Fruit fly (Drosophila melanogaster) whole organism, embryonic: ENCODE results near the gene CG13022.

Experiments
- Adf1 ChIP-seq: fragments of 200-800 bp; sonication (Bioruptor generic); IDR thresholded peaks from 2 replicates; pipeline ENCODE4 v1.3.6; 2022; ENCODE audit warnings: missing biosample characterization, missing genetic modification characterization
- CG11723 ChIP-seq: fragments of 200-800 bp; sonication (Bioruptor generic); optimal IDR thresholded peaks from 2 replicates; lab custom pipeline; 2017; ENCODE audit warnings: missing biosample characterization, mild to moderate bottlenecking, missing genetic modification characterization
- CG15011 ChIP-seq: fragments of 200-800 bp; sonication (Bioruptor generic); optimal IDR thresholded peaks from 3 replicates; lab custom pipeline; 2018; ENCODE audit warnings: missing biosample characterization, mild to moderate bottlenecking, missing genetic modification characterization
- CG15073 ChIP-seq: fragments of 200-800 bp; sonication (Bioruptor generic); optimal IDR thresholded peaks from 2 replicates; lab custom pipeline; 2016; ENCODE audit warnings: missing biosample characterization, missing genetic modification characterization
- CG15601 ChIP-seq: fragments of 200-800 bp; sonication (Bioruptor generic); optimal IDR thresholded peaks from 3 replicates; lab custom pipeline; 2019; ENCODE audit warnings: missing biosample characterization, mild to moderate bottlenecking, missing genetic modification characterization, moderate library complexity
- CG16815 ChIP-seq: fragments of 200-800 bp; sonication (Bioruptor generic); optimal IDR thresholded peaks from 3 replicates; lab custom pipeline; 2017; ENCODE audit warnings: missing biosample characterization, mild to moderate bottlenecking, missing genetic modification characterization
- CG17328 ChIP-seq: fragments of 200-800 bp; sonication (Bioruptor generic); IDR thresholded peaks from 2 replicates; pipeline ENCODE4 v1.3.6; 2022; ENCODE audit warnings: missing biosample characterization, missing genetic modification characterization
- CG17612 ChIP-seq: fragments of 200-800 bp; sonication (Bioruptor generic); IDR thresholded peaks from 2 replicates; pipeline ENCODE4 v1.3.6; 2022; ENCODE audit warnings: missing biosample characterization, missing genetic modification characterization
- CG1832 ChIP-seq: fragments of 200-800 bp; sonication (Bioruptor generic); optimal IDR thresholded peaks from 2 replicates; lab custom pipeline; 2017; ENCODE audit warnings: missing biosample characterization, mild to moderate bottlenecking, missing genetic modification characterization, inconsistent platforms
- CG18599 ChIP-seq: fragments of 200-800 bp; sonication (Bioruptor generic); optimal IDR thresholded peaks from 3 replicates; lab custom pipeline; 2017; ENCODE audit warnings: missing biosample characterization, missing genetic modification characterization, mild to moderate bottlenecking, moderate library complexity, missing genetic modification reagents
- CG30020 ChIP-seq: fragments of 200-800 bp; optimal IDR thresholded peaks from 2 replicates; lab custom pipeline; 2019; ENCODE audit warnings: missing biosample characterization, mild to moderate bottlenecking, missing genetic modification characterization, moderate library complexity
- CG30431 ChIP-seq: fragments of 200-800 bp; sonication (Bioruptor generic); optimal IDR thresholded peaks from 2 replicates; lab custom pipeline; 2017; ENCODE audit warnings: missing biosample characterization, missing genetic modification characterization
- CG31441 ChIP-seq: fragments of 200-800 bp; sonication (Bioruptor generic); IDR thresholded peaks from 2 replicates; pipeline ENCODE4 v1.3.6; 2022; ENCODE audit warnings: missing biosample characterization, missing genetic modification characterization
- CG4360 ChIP-seq: fragments of 200-800 bp; sonication (Bioruptor generic); IDR thresholded peaks from 2 replicates; pipeline ENCODE4 v1.3.6; 2022; ENCODE audit warnings: missing biosample characterization, missing genetic modification characterization
- CG4404 ChIP-seq: fragments of 200-800 bp; sonication (Bioruptor generic); IDR thresholded peaks from 2 replicates; pipeline ENCODE4 v1.3.6; 2022; ENCODE audit warnings: missing biosample characterization, missing genetic modification characterization
- CG6175 ChIP-seq: fragments of 200-800 bp; sonication (Bioruptor generic); IDR thresholded peaks from 3 replicates; pipeline ENCODE4 v1.3.6; 2022; ENCODE audit warnings: missing biosample characterization, missing genetic modification characterization
- CG7271 ChIP-seq: fragments of 200-800 bp; sonication (Bioruptor generic); optimal IDR thresholded peaks from 2 replicates; lab custom pipeline; 2018; ENCODE audit warnings: missing biosample characterization, mild to moderate bottlenecking, missing genetic modification characterization, moderate library complexity
- CG7745 ChIP-seq: fragments of 200-800 bp; sonication (Bioruptor generic); optimal IDR thresholded peaks from 2 replicates; lab custom pipeline; 2018; ENCODE audit warnings: missing biosample characterization, mild to moderate bottlenecking, missing genetic modification characterization, moderate library complexity
- CG7963 ChIP-seq: fragments of 200-800 bp; sonication (Bioruptor generic); IDR thresholded peaks from 3 replicates; pipeline ENCODE4 v1.3.6; 2022; ENCODE audit warnings: missing biosample characterization, missing genetic modification characterization; ENCODE audit not compliant: partially characterized antibody
- CG8765 ChIP-seq: fragments of 200-800 bp; sonication (Bioruptor generic); IDR thresholded peaks from 2 replicates; pipeline ENCODE4 v1.3.6; 2022; ENCODE audit warnings: missing biosample characterization, missing genetic modification characterization
- D19A ChIP-seq: fragments of 200-800 bp; optimal IDR thresholded peaks from 3 replicates; lab custom pipeline; 2019; ENCODE audit warnings: missing biosample characterization, mild to moderate bottlenecking, missing genetic modification characterization, moderate library complexity
- Dad ChIP-seq: fragments of 200-800 bp; sonication (Bioruptor generic); optimal IDR thresholded peaks from 3 replicates; lab custom pipeline; 2016; ENCODE audit warnings: missing biosample characterization, missing genetic modification characterization
- Elba2 ChIP-seq: fragments of 200-800 bp; sonication (Bioruptor generic); optimal IDR thresholded peaks from 3 replicates; lab custom pipeline; 2016; ENCODE audit warnings: missing biosample characterization, missing genetic modification characterization
- Ets65A ChIP-seq: fragments of 200-800 bp; sonication (Bioruptor generic); peaks from one replicate; lab custom pipeline; 2016; ENCODE audit warnings: missing biosample characterization, missing genetic modification characterization
- Ets97D ChIP-seq: fragments of 200-800 bp; sonication (Bioruptor generic); optimal IDR thresholded peaks from 3 replicates; lab custom pipeline; 2016; ENCODE audit warnings: missing biosample characterization, missing genetic modification characterization
- Gsc ChIP-seq: fragments of 200-800 bp; sonication (Bioruptor generic); IDR thresholded peaks from 2 replicates; pipeline ENCODE4 v1.3.6; 2022; ENCODE audit warnings: missing biosample characterization, missing genetic modification characterization
- HLH54F ChIP-seq: fragments of 200-800 bp; sonication (Bioruptor generic); optimal IDR thresholded peaks from 3 replicates; lab custom pipeline; 2016; ENCODE audit warnings: missing biosample characterization, missing genetic modification characterization
- NK7.1 ChIP-seq: fragments of 200-800 bp; sonication (Bioruptor generic); optimal IDR thresholded peaks from 3 replicates; lab custom pipeline; 2016; ENCODE audit warnings: missing biosample characterization, missing genetic modification characterization
- NfI ChIP-seq: fragments of 200-800 bp; sonication (Bioruptor generic); optimal IDR thresholded peaks from 3 replicates; lab custom pipeline; 2018; ENCODE audit warnings: missing biosample characterization, mild to moderate bottlenecking, missing genetic modification characterization, moderate library complexity
- PHDP ChIP-seq: fragments of 200-800 bp; sonication (Bioruptor generic); optimal IDR thresholded peaks from 3 replicates; lab custom pipeline; 2018; ENCODE audit warnings: missing biosample characterization, mild to moderate bottlenecking, missing genetic modification characterization, moderate library complexity
- Xrp1 ChIP-seq: fragments of 200-800 bp; sonication (Bioruptor generic); IDR thresholded peaks from 2 replicates; pipeline ENCODE4 v1.3.6; 2022; ENCODE audit warnings: missing biosample characterization, missing genetic modification characterization
- ap ChIP-seq: fragments of 200-800 bp; sonication (Bioruptor generic); IDR thresholded peaks from 2 replicates; pipeline ENCODE4 v1.3.6; 2022; ENCODE audit warnings: missing biosample characterization, missing genetic modification characterization
- crp ChIP-seq, 2 experiments: fragments of 200-800 bp; sonication (Bioruptor generic); optimal IDR thresholded peaks; 2 replicates in 1 of 2; 3 replicates in 1 of 2; lab custom pipeline; 2017; ENCODE audit warnings: missing biosample characterization in 2 of 2, missing genetic modification characterization in 2 of 2, mild to moderate bottlenecking in 1 of 2, moderate library complexity in 1 of 2
- en ChIP-seq: fragments of 200-800 bp; sonication (Bioruptor generic); optimal IDR thresholded peaks from 2 replicates; lab custom pipeline; 2016; ENCODE audit warnings: missing biosample characterization, missing genetic modification characterization
- gcm2 ChIP-seq: fragments of 200-800 bp; sonication (Bioruptor generic); optimal IDR thresholded peaks from 2 replicates; lab custom pipeline; 2016; ENCODE audit warnings: missing biosample characterization, missing genetic modification characterization
- gro ChIP-seq: fragments of 200-800 bp; sonication (Bioruptor generic); optimal IDR thresholded peaks from 2 replicates; lab custom pipeline; 2016; ENCODE audit warnings: missing biosample characterization, missing genetic modification characterization
- lab ChIP-seq: fragments of 200-800 bp; sonication (Bioruptor generic); optimal IDR thresholded peaks from 3 replicates; lab custom pipeline; 2017; ENCODE audit warnings: missing biosample characterization, missing genetic modification characterization, mild to moderate bottlenecking, moderate library complexity, missing genetic modification reagents
- lov ChIP-seq, 2 experiments: fragments of 200-800 bp in 1 of 2; fragments of >200 bp in 1 of 2; sonication (Bioruptor generic) in 1 of 2; IDR thresholded peaks in 1 of 2; optimal IDR thresholded peaks in 1 of 2; 2 replicates in 1 of 2; 3 replicates in 1 of 2; pipeline versions ENCODE4 v1.3.6 to Lab custom; 2017 to 2022; ENCODE audit warnings: missing biosample characterization in 1 of 2, missing genetic modification characterization in 1 of 2
- mld ChIP-seq: fragments of 200-800 bp; sonication (Bioruptor generic); IDR thresholded peaks from 3 replicates; pipeline ENCODE4 v1.3.6; 2022; ENCODE audit warnings: missing biosample characterization, missing genetic modification characterization; ENCODE audit not compliant: partially characterized antibody
- org-1 ChIP-seq: fragments of 200-800 bp; sonication (Bioruptor generic); optimal IDR thresholded peaks from 2 replicates; lab custom pipeline; 2017; ENCODE audit warnings: missing biosample characterization, missing genetic modification characterization
- peb ChIP-seq: fragments of 200-800 bp; sonication (Bioruptor generic); IDR thresholded peaks from 2 replicates; pipeline ENCODE4 v1.3.6; 2022; ENCODE audit warnings: missing biosample characterization, missing genetic modification characterization
- pum ChIP-seq: fragments of 200-800 bp; sonication (Bioruptor generic); optimal IDR thresholded peaks from 2 replicates; lab custom pipeline; 2016; ENCODE audit warnings: missing biosample characterization, missing genetic modification characterization
- ranshi ChIP-seq: fragments of 200-800 bp; sonication (Bioruptor generic); IDR thresholded peaks from 2 replicates; pipeline ENCODE4 v1.3.6; 2022; ENCODE audit warnings: missing biosample characterization, missing genetic modification characterization
- ro ChIP-seq: fragments of 200-800 bp; sonication (Bioruptor generic); IDR thresholded peaks from 2 replicates; pipeline ENCODE4 v1.3.6; 2022; ENCODE audit warnings: missing biosample characterization, missing genetic modification characterization
- row ChIP-seq: fragments of 200-800 bp; sonication (Bioruptor generic); IDR thresholded peaks from 3 replicates; pipeline ENCODE4 v1.3.6; 2022; ENCODE audit warnings: missing biosample characterization, missing genetic modification characterization
- sqz ChIP-seq: fragments of 200-800 bp; sonication (Bioruptor generic); optimal IDR thresholded peaks from 3 replicates; lab custom pipeline; 2018; ENCODE audit warnings: missing biosample characterization, mild to moderate bottlenecking, missing genetic modification characterization
- sug ChIP-seq: fragments of 200-800 bp; optimal IDR thresholded peaks from 2 replicates; lab custom pipeline; 2019; ENCODE audit warnings: missing biosample characterization, mild to moderate bottlenecking, missing genetic modification characterization, moderate library complexity
- tna ChIP-seq: fragments of 200-800 bp; sonication (Bioruptor generic); IDR thresholded peaks from 2 replicates; pipeline ENCODE4 v1.3.6; 2022; ENCODE audit warnings: missing biosample characterization, missing genetic modification characterization; ENCODE audit not compliant: partially characterized antibody
- wek ChIP-seq: fragments of 200-800 bp; sonication (Bioruptor generic); optimal IDR thresholded peaks from 3 replicates; lab custom pipeline; 2018; ENCODE audit warnings: missing biosample characterization, mild to moderate bottlenecking, missing genetic modification characterization, moderate library complexity

Gene CG13022

dm6 chr3L:16955219-16956002 lies 16.7 kb upstream of the CG13022 start (continued):
- TF ChIP-seq en (GFP tag; lab: Kevin White, UChicago) (no peak), PHDP (peak; percentile 18), Dad (GFP tag; lab: Kevin White, UChicago) (no peak), CG15011 (GFP tag; lab: Kevin White, UChicago) (no peak), CG7963 (GFP tag; lab: Robert Waterston, UW) (peak; percentile 75), org-1 (GFP tag; lab: Kevin White, UChicago) (no peak), Adf1 (GFP tag; lab: Robert Waterston, UW) (peak; percentile 11; the same call in 1 of the 2 replicates), CG1832 (GFP tag; lab: Kevin White, UChicago) (no peak), CG17328 (GFP tag; lab: Robert Waterston, UW) (no peak), gro (GFP tag; lab: Kevin White, UChicago) (peak; percentile 51), CG11723 (no peak), gcm2 (GFP tag; lab: Kevin White, UChicago) (no peak), CG8765 (GFP tag; lab: Robert Waterston, UW) (no peak), CG30431 (GFP tag; lab: Kevin White, UChicago) (no peak), mld (GFP tag; lab: Robert Waterston, UW) (peak; percentile 57; the same call in 1 of the 3 replicates), sug (tag; lab: Kevin White, UChicago) (peak; percentile 28), Ets97D (GFP tag; lab: Kevin White, UChicago) (peak; percentile 80), ap (GFP tag; lab: Robert Waterston, UW) (no peak), tna (GFP tag; lab: Robert Waterston, UW) (peak; percentile 58), lab (GFP tag; lab: Kevin White, UChicago) (peak; percentile 32), D19A (tag; lab: Kevin White, UChicago) (peak; percentile 15), CG16815 (GFP tag; lab: Kevin White, UChicago) (no peak), CG30020 (tag; lab: Kevin White, UChicago) (peak; percentile 0), CG4404 (GFP tag; lab: Robert Waterston, UW) (no peak), CG6175 (GFP tag; lab: Robert Waterston, UW) (no peak), CG31441 (GFP tag; lab: Robert Waterston, UW) (0 out of 2 replicates have a peak, but pooled peaks have one; percentile 11), Xrp1 (GFP tag; lab: Robert Waterston, UW) (no peak), crp (GFP tag; optimal IDR thresholded peaks at IDR 0.05; lab: Kevin White, UChicago) (no peak), ranshi (GFP tag; lab: Robert Waterston, UW) (no peak), Ets65A (peak; percentile 92), lov (optimal IDR thresholded peaks at IDR 0.05; lab: Kevin White, UChicago) (no peak), lov (GFP tag; IDR thresholded peaks at IDR 0.05; lab: Robert Waterston, UW) (no peak), peb (GFP tag; lab: Robert Waterston, UW) (no peak), HLH54F (no peak), CG7271 (tag; lab: Kevin White, UChicago) (no peak), Elba2 (GFP tag; lab: Kevin White, UChicago) (no peak), Gsc (GFP tag; lab: Robert Waterston, UW) (no peak), CG4360 (GFP tag; lab: Robert Waterston, UW) (no peak), sqz (no peak), NfI (GFP tag; lab: Kevin White, UChicago) (peak; percentile 42), CG17612 (GFP tag; lab: Robert Waterston, UW) (no peak), CG7745 (no peak), row (GFP tag; lab: Robert Waterston, UW) (no peak; the same call in 2 of the 3 replicates), NK7.1 (GFP tag; lab: Kevin White, UChicago) (no peak), CG15601 (tag; lab: Kevin White, UChicago) (peak; percentile 46), CG18599 (GFP tag; lab: Kevin White, UChicago) (no peak), CG15073 (no peak), pum (GFP tag; lab: Kevin White, UChicago) (no peak), wek (GFP tag; lab: Kevin White, UChicago) (no peak), ro (no peak)
